Fruit fly (Drosophila melanogaster): Measurements from ENCODE around the gene Tsp86D.

Gene Tsp86D

dm6 chr3R:10884031-10884677 is 15.6 kb downstream of the Tsp86D start:
- TF ChIP-seq CG33017 (tag; optimal IDR thresholded peaks at IDR 0.05) (peak; percentile 25), Crg-1 (GFP tag; optimal IDR thresholded peaks at IDR 0.05) (no peak), pad (GFP tag; optimal IDR thresholded peaks at IDR 0.05) (no peak), CG12768 (GFP tag; optimal IDR thresholded peaks at IDR 0.05) (peak; percentile 7)

DNA sequence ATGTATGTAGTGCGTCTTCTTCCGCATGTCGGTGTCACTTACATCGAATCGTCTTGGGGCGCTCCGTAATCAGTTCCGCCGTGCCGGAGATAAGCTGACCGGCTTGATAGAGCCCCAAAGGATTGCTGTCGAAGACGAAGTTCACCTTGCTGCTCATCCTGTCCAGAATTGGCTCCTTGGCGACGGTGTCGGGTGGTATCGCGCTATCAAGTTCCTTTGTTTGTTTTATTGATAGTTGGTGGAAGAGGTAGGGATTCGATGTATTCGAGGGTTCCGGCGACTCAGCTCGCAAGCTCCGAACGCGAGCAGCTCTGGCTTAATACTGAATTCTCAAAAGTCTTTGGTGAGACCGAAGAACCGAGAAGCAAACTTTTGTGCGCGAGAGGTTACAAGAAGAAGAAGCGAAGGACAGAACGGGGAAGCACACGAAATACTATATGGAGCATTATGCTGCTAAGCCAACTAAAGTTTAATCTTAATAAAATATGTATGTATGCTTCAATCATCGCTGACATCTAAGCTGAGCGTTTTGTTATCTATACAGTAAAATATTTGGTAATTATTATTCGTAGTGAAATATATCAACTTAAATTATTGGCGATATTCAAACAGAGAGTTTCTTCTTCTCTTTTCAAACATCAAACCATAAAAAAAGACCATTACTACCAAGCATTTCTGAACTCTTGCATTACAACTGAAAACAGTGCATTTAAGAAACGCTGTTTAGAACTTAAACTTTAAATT is 16.3 kb downstream of the Tsp86D start, which contains the start of gene CG14696:
CG14696 (minus strand) TSS at position 324 of the 744 bp plus-strand sequence.
- TF ChIP-seq CG14711 (tag; optimal IDR thresholded peaks at IDR 0.05), result no peak
- TF ChIP-seq CG33017 (tag; optimal IDR thresholded peaks at IDR 0.05), result no peak
- TF ChIP-seq Mnt (GFP tag; optimal IDR thresholded peaks at IDR 0.05), result no peak
- no peak for TF ChIP-seq cnc (optimal IDR thresholded peaks at IDR 0.05)
- TF ChIP-seq pad (GFP tag; optimal IDR thresholded peaks at IDR 0.05), result no peak
- TF ChIP-seq CG5204 (GFP tag; optimal IDR thresholded peaks at IDR 0.05), result no peak

- no peak for TF ChIP-seq Hr96 (GFP tag; optimal IDR thresholded peaks at IDR 0.05)
- peak; percentile 4 for TF ChIP-seq cic (GFP tag; optimal IDR thresholded peaks at IDR 0.05)
- peak; percentile 30 for TF ChIP-seq bab1 (GFP tag; optimal IDR thresholded peaks at IDR 0.05)
- peak; percentile 9 for TF ChIP-seq Mnt (GFP tag; optimal IDR thresholded peaks at IDR 0.05)
Observed at dm6 chr3R:10885422-10886081, 17.0 kb downstream of the Tsp86D start, which contains the start of gene Leash. Gene Leash, plus strand, starts transcription at chr3R:10885540.

DNA sequence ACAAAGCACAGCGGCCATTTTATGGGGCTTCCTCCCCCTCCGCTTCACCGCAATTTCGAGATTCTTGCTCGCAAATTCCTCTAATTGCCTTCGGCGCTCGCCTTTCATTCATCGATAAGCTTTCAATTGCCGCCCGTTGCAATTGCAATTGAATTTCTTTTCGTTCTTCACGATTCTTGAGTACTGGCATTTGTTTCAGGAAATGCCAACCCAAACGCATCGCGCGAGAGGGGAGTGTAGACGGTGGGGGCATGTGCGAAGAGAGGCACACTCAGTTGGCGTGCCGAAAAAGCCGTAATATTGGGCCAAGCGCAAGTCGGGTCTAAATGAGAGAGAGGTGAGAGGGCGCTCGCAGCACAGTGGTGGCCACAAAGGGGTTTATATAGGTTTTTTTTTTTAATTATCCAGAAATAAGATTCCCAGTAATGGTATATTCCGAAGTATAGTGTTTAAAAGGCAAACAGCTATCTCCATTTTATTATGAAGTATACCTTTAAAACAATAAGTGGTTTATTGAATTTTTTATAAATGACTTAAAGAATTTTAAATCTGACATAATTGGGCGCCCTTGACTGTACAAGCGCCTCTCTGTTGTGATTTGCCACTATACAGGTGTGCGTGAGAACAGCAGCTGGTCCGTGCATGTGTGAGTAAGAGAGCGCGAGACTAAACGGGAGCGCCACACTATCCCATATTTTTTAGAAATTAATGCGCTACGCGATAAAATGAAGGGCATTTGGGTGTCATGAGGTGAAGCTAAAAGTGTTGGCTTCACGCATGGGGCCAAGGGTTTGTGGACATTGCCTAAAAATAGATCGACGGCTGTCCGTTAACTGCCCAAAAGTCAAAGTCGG is 18.2 kb downstream of the Tsp86D start:
- TF ChIP-seq CG11617 (GFP tag; optimal IDR thresholded peaks at IDR 0.05) (peak; percentile 97), tj (GFP tag; optimal IDR thresholded peaks at IDR 0.05) (peak; percentile 78), CG33017 (tag; optimal IDR thresholded peaks at IDR 0.05) (peak; percentile 94), kay (GFP tag; ENCODE audit: borderline replicate concordance) (no peak), ovo (GFP tag; optimal IDR thresholded peaks at IDR 0.05) (peak; percentile 79), Crg-1 (GFP tag; optimal IDR thresholded peaks at IDR 0.05) (peak; percentile 94), Clk (GFP tag; optimal IDR thresholded peaks at IDR 0.05) (peak; percentile 88), CG7045 (GFP tag; optimal IDR thresholded peaks at IDR 0.05) (peak; percentile 94), cnc (optimal IDR thresholded peaks at IDR 0.05) (no peak), CG1620 (GFP tag; optimal IDR thresholded peaks at IDR 0.05) (peak; percentile 89), bab1 (GFP tag; optimal IDR thresholded peaks at IDR 0.05) (peak; percentile 95), CG5204 (GFP tag; optimal IDR thresholded peaks at IDR 0.05) (peak; percentile 97), CG14711 (tag; optimal IDR thresholded peaks at IDR 0.05) (peak; percentile 87), CG7101 (tag; optimal IDR thresholded peaks at IDR 0.05) (peak; percentile 95), CG12768 (GFP tag; optimal IDR thresholded peaks at IDR 0.05) (peak; percentile 94), Hr96 (GFP tag; optimal IDR thresholded peaks at IDR 0.05) (peak; percentile 92), toe (GFP tag; optimal IDR thresholded peaks at IDR 0.05) (peak; percentile 92), pad (GFP tag; optimal IDR thresholded peaks at IDR 0.05) (peak; percentile 97), cic (GFP tag; optimal IDR thresholded peaks at IDR 0.05) (peak; percentile 87), Mnt (GFP tag; optimal IDR thresholded peaks at IDR 0.05) (peak; percentile 83)

- TF ChIP-seq bab1 (GFP tag; optimal IDR thresholded peaks at IDR 0.05), result no peak
- no peak for TF ChIP-seq tj (GFP tag; optimal IDR thresholded peaks at IDR 0.05)
- TF ChIP-seq CG7045 (GFP tag; optimal IDR thresholded peaks at IDR 0.05), result no peak
- no peak for TF ChIP-seq kay (GFP tag; ENCODE audit: borderline replicate concordance)
- no peak for TF ChIP-seq Clk (GFP tag; optimal IDR thresholded peaks at IDR 0.05)
- TF ChIP-seq Mnt (GFP tag; optimal IDR thresholded peaks at IDR 0.05), result no peak
Observed at dm6 chr3R:10888300-10888632, 19.8 kb downstream of the Tsp86D start.

DNA sequence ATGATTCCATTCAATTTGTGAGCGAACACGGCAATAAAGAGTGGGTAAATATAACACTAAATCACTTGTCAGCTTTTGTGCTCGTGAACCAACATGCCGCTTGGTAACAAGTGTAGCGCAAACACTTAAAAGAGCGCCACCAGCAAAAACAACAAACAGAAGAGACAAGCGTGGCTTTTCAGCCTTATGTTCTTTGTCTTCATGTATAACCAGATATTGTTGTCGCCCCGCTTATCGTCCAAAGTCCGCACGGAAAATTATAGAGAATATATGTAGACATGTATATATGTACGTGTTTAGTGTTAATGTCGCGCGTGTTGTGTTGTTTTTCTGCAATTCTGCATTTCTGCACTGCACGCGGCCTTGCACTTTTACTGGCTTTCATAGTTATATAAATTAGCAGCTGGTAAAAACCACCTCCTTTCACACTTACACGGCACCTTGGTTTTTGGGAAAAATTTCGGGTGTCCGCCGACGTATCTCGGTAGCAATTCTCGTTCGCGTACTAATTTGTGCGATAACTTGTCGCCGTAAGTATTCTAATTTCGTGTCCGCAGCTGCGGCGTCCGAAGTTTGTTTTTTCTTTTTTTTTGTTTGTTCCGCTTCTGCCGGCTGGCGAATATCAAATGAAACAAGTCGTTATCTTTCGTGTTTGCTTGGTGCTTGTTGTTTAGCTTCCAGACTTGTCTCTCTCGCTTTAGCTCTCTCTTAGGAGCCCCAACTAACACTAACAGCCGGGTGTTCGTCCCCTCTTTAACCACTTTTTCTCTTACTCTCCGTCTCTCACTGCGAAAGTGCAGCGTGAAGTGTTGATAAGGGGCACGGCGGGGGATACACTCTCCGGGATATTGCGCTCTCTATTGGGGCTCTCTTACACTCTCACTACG is 20.4 kb downstream of the Tsp86D start:
- peak; percentile 60 for TF ChIP-seq cic (GFP tag; optimal IDR thresholded peaks at IDR 0.05)
- peak; percentile 6 for TF ChIP-seq CG7045 (GFP tag; optimal IDR thresholded peaks at IDR 0.05)
- no peak for TF ChIP-seq kay (GFP tag; ENCODE audit: borderline replicate concordance)
- peak; percentile 73 for TF ChIP-seq CG12768 (GFP tag; optimal IDR thresholded peaks at IDR 0.05)
- TF ChIP-seq Crg-1 (GFP tag; optimal IDR thresholded peaks at IDR 0.05), result no peak
- no peak for TF ChIP-seq CG1620 (GFP tag; optimal IDR thresholded peaks at IDR 0.05)
- peak; percentile 71 for TF ChIP-seq Mnt (GFP tag; optimal IDR thresholded peaks at IDR 0.05)
- peak; percentile 38 for TF ChIP-seq CG11617 (GFP tag; optimal IDR thresholded peaks at IDR 0.05)
- peak; percentile 30 for TF ChIP-seq CG14711 (tag; optimal IDR thresholded peaks at IDR 0.05)
- no peak for TF ChIP-seq cnc (optimal IDR thresholded peaks at IDR 0.05)
- peak; percentile 95 for TF ChIP-seq tj (GFP tag; optimal IDR thresholded peaks at IDR 0.05)
- TF ChIP-seq CG5204 (GFP tag; optimal IDR thresholded peaks at IDR 0.05), result no peak
- TF ChIP-seq Hr96 (GFP tag; optimal IDR thresholded peaks at IDR 0.05), result no peak
- peak; percentile 56 for TF ChIP-seq Clk (GFP tag; optimal IDR thresholded peaks at IDR 0.05)
- peak; percentile 12 for TF ChIP-seq CG7101 (tag; optimal IDR thresholded peaks at IDR 0.05)
- TF ChIP-seq bab1 (GFP tag; optimal IDR thresholded peaks at IDR 0.05), result peak; percentile 42
- peak; percentile 53 for TF ChIP-seq pad (GFP tag; optimal IDR thresholded peaks at IDR 0.05)
- TF ChIP-seq toe (GFP tag; optimal IDR thresholded peaks at IDR 0.05), result peak; percentile 25
- peak; percentile 50 for TF ChIP-seq CG33017 (tag; optimal IDR thresholded peaks at IDR 0.05)
